Worm (Caenorhabditis elegans) whole organism, L3 larva: ENCODE data around the gene ttr-8.

Experiments used
- lin-15B ChIP-seq: fragments of 150-350 bp; optimal IDR thresholded peaks from 2 replicates; lab custom pipeline; 2014; ENCODE audit warnings: missing biosample characterization, missing genetic modification characterization
- nhr-237 ChIP-seq: fragments of 150-350 bp; optimal IDR thresholded peaks from 2 replicates; lab custom pipeline; 2014; ENCODE audit warnings: missing biosample characterization, missing genetic modification characterization
- nhr-67 ChIP-seq: fragments of 150-350 bp; optimal IDR thresholded peaks from 2 replicates; lab custom pipeline; 2014; ENCODE audit warnings: missing biosample characterization, missing genetic modification characterization
- skn-1 ChIP-seq: fragments of 150-350 bp; optimal IDR thresholded peaks from 2 replicates; lab custom pipeline; 2014; ENCODE audit warnings: missing biosample characterization, missing genetic modification characterization
- unc-62 ChIP-seq: fragments of 150-350 bp; sonication (generic microtip); optimal IDR thresholded peaks from 4 replicates; lab custom pipeline; 2014; ENCODE audit warnings: missing biosample characterization, missing genetic modification reagents, missing genetic modification characterization

Gene ttr-8

DNA sequence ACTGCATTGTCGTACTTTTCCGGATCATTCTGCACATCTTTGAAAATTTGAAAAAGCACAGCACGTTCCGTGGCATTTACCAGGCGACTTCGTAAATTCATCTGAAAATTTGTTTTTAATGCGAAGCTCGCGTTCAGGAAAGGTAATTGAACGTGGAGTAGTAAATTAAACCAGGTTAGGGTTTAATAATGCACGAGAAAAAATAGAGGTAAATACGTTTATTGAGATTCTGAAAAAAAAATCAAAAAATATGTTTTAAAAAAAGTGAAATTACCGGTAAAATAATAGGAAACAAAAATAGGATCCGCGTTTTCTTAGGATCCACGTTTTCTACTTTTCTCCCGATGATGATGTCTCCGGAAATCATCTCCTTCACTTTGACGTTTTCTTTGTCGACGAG, 46.7 kb downstream of the ttr-8 start, which contains the start of gene clk-2:
Gene clk-2 (minus strand): TSS at position 101 of the 400 bp plus-strand sequence.
- TF ChIP-seq lin-15B (tag; lab: Kevin White, UChicago) (no peak), nhr-67 (tag; lab: Kevin White, UChicago) (no peak), unc-62 (no peak), nhr-237 (no peak), skn-1 (tag; lab: Kevin White, UChicago) (no peak)
